Worm (Caenorhabditis elegans) whole organism, L4 larva: ENCODE measurements around the gene str-20.
A peak's percentile ranks its signal among the peaks of the same experiment; 100 is the strongest.

Experiments
- F10B5.3 ChIP-seq: sonication (generic microtip); optimal IDR thresholded peaks from 2 replicates; lab custom pipeline; 2016; ENCODE audit warnings: mild to moderate bottlenecking, missing genetic modification characterization, missing compliant biosample characterization
- F37D6.2 ChIP-seq: sonication (generic microtip); optimal IDR thresholded peaks from 2 replicates; lab custom pipeline; 2016; ENCODE audit warnings: mild to moderate bottlenecking, missing genetic modification characterization, missing compliant biosample characterization
- F44E2.7 ChIP-seq: fragments of 200-800 bp; sonication (Bioruptor generic); IDR thresholded peaks from 2 replicates; pipeline ENCODE4 v2.1.2; 2022; ENCODE audit warnings: missing genetic modification characterization, missing compliant biosample characterization
- T20F7.1 ChIP-seq: fragments of 200-800 bp; sonication (Bioruptor generic); optimal IDR thresholded peaks from 2 replicates; lab custom pipeline; 2018; ENCODE audit warnings: mild to moderate bottlenecking, missing genetic modification characterization, missing compliant biosample characterization
- T26A8.4 ChIP-seq: fragments of 200-800 bp; sonication (Bioruptor generic); IDR thresholded peaks from 2 replicates; pipeline ENCODE4 v1.3.6; 2022; ENCODE audit warnings: missing genetic modification characterization, missing compliant biosample characterization
- Y5F2A.4 ChIP-seq: fragments of 200-800 bp; sonication (Bioruptor generic); optimal IDR thresholded peaks from 2 replicates; lab custom pipeline; 2018; ENCODE audit warnings: mild to moderate bottlenecking, missing genetic modification characterization, missing compliant biosample characterization
- Y75B8A.6 ChIP-seq: fragments of 200-800 bp; sonication (Bioruptor generic); IDR thresholded peaks from 2 replicates; pipeline ENCODE4 v1.3.6; 2022; ENCODE audit warnings: missing genetic modification reagents, missing genetic modification characterization, missing compliant biosample characterization
- aha-1 ChIP-seq: fragments of 150-350 bp; peaks from one replicate; lab custom pipeline; 2014; ENCODE audit warnings: missing biosample characterization, missing genetic modification characterization
- ama-1 ChIP-seq: fragments of 150-350 bp; optimal IDR thresholded peaks from 2 replicates; lab custom pipeline; 2014; ENCODE audit warnings: inconsistent platforms, mixed read lengths
- ceh-28 ChIP-seq: fragments of 150-350 bp; optimal IDR thresholded peaks from 2 replicates; lab custom pipeline; 2014; ENCODE audit warnings: missing biosample characterization, missing genetic modification reagents, missing genetic modification characterization
- ceh-32 ChIP-seq: sonication (generic microtip); optimal IDR thresholded peaks from 2 replicates; lab custom pipeline; 2016; ENCODE audit warnings: mild to moderate bottlenecking, missing genetic modification characterization, missing compliant biosample characterization; ENCODE audit not compliant: poor library complexity
- ceh-62 ChIP-seq: sonication (generic microtip); optimal IDR thresholded peaks from 2 replicates; lab custom pipeline; 2017; ENCODE audit warnings: missing biosample characterization, missing genetic modification characterization
- cey-2 ChIP-seq: sonication (generic microtip); optimal IDR thresholded peaks from 3 replicates; lab custom pipeline; 2017; ENCODE audit warnings: missing genetic modification characterization, mild to moderate bottlenecking, missing compliant biosample characterization, antibody characterized with exemption, borderline replicate concordance; ENCODE audit not compliant: insufficient read depth
- daf-19 ChIP-seq: fragments of 200-800 bp; sonication (Bioruptor generic); conservative IDR thresholded peaks from 2 replicates; pipeline ENCODE4 v1.3.6; 2022; ENCODE audit warnings: missing genetic modification characterization, missing compliant biosample characterization
- daf-8 ChIP-seq: fragments of 200-800 bp; sonication (Bioruptor generic); IDR thresholded peaks from 2 replicates; pipeline ENCODE4 v1.3.6; 2022; ENCODE audit warnings: missing genetic modification characterization, missing compliant biosample characterization
- dmd-9 ChIP-seq: fragments of 200-800 bp; sonication (Bioruptor generic); IDR thresholded peaks from 2 replicates; pipeline ENCODE4 v1.3.6; 2022; ENCODE audit warnings: missing genetic modification reagents, missing genetic modification characterization, missing compliant biosample characterization
- dve-1 ChIP-seq: sonication (generic microtip); optimal IDR thresholded peaks from 2 replicates; lab custom pipeline; 2017; ENCODE audit warnings: antibody characterized with exemption, mild to moderate bottlenecking, missing genetic modification characterization, missing compliant biosample characterization; ENCODE audit not compliant: insufficient read depth
- egl-27 ChIP-seq: sonication (generic microtip); optimal IDR thresholded peaks from 3 replicates; lab custom pipeline; 2017; ENCODE audit warnings: missing biosample characterization, missing genetic modification reagents, missing genetic modification characterization
- egl-43 ChIP-seq: fragments of 200-800 bp; sonication (Bioruptor generic); IDR thresholded peaks from 2 replicates; pipeline ENCODE4 v1.3.6; 2022; ENCODE audit warnings: missing genetic modification reagents, missing genetic modification characterization, missing compliant biosample characterization
- gei-8 ChIP-seq: fragments of 200-800 bp; sonication (Bioruptor generic); optimal IDR thresholded peaks from 2 replicates; lab custom pipeline; 2018; ENCODE audit warnings: mild to moderate bottlenecking, missing genetic modification characterization, missing compliant biosample characterization
- hif-1 ChIP-seq, 2 experiments: sonication (generic microtip); optimal IDR thresholded peaks; 2 replicates each; lab custom pipeline; 2016 to 2017; ENCODE audit warnings: missing compliant biosample characterization in 2 of 2, missing genetic modification characterization in 2 of 2, missing genetic modification reagents in 2 of 2, missing genotype in 2 of 2, mild to moderate bottlenecking in 1 of 2
- lim-7 ChIP-seq: fragments of 200-800 bp; sonication (Bioruptor generic); IDR thresholded peaks from 2 replicates; pipeline ENCODE4 v1.3.6; 2022; ENCODE audit warnings: missing genetic modification characterization, missing compliant biosample characterization
- lin-13 ChIP-seq: fragments of 150-350 bp; optimal IDR thresholded peaks from 2 replicates; lab custom pipeline; 2014; ENCODE audit warnings: missing biosample characterization, missing genetic modification reagents, missing genetic modification characterization
- lin-38 ChIP-seq: fragments of 200-800 bp; sonication (Bioruptor generic); IDR thresholded peaks from 2 replicates; pipeline ENCODE4 v1.3.6; 2022; ENCODE audit warnings: missing genetic modification reagents, missing genetic modification characterization, missing compliant biosample characterization
- lsy-2 ChIP-seq, 2 experiments: fragments of 150-350 bp in 1 of 2; sonication (generic microtip) in 1 of 2; optimal IDR thresholded peaks; 2 replicates each; lab custom pipeline; 2014 to 2017; ENCODE audit warnings: missing biosample characterization in 2 of 2, missing genetic modification characterization in 2 of 2
- madf-9 ChIP-seq: fragments of 200-800 bp; sonication (Bioruptor generic); conservative IDR thresholded peaks from 2 replicates; pipeline ENCODE4 v1.3.6; 2022; ENCODE audit warnings: missing genetic modification reagents, missing genetic modification characterization, missing compliant biosample characterization
- mep-1 ChIP-seq: fragments of 150-350 bp; sonication (generic microtip); optimal IDR thresholded peaks from 3 replicates; lab custom pipeline; 2014; ENCODE audit warnings: missing biosample characterization, missing genetic modification characterization
- mxl-2 ChIP-seq: fragments of 200-800 bp; sonication (Bioruptor generic); conservative IDR thresholded peaks from 2 replicates; pipeline ENCODE4 v1.3.6; 2022; ENCODE audit warnings: missing genetic modification reagents, missing genetic modification characterization, missing compliant biosample characterization
- nhr-102 ChIP-seq: sonication (generic microtip); optimal IDR thresholded peaks from 2 replicates; lab custom pipeline; 2016; ENCODE audit warnings: mild to moderate bottlenecking, missing genetic modification characterization, moderate library complexity, missing compliant biosample characterization
- nhr-11 ChIP-seq: fragments of 150-350 bp; optimal IDR thresholded peaks from 2 replicates; lab custom pipeline; 2014; ENCODE audit warnings: missing biosample characterization, missing genetic modification characterization
- nhr-111 ChIP-seq: fragments of 200-800 bp; sonication (Bioruptor generic); optimal IDR thresholded peaks from 2 replicates; lab custom pipeline; 2018; ENCODE audit warnings: mild to moderate bottlenecking, missing genetic modification characterization, missing compliant biosample characterization
- nhr-28 ChIP-seq: fragments of 150-350 bp; optimal IDR thresholded peaks from 2 replicates; lab custom pipeline; 2014; ENCODE audit warnings: missing biosample characterization, missing genetic modification characterization
- nhr-41 ChIP-seq: fragments of 200-800 bp; sonication (Bioruptor generic); IDR thresholded peaks from 2 replicates; pipeline ENCODE4 v1.3.6; 2022; ENCODE audit warnings: missing genetic modification reagents, missing genetic modification characterization, missing compliant biosample characterization
- nhr-48 ChIP-seq: sonication (generic microtip); optimal IDR thresholded peaks from 2 replicates; lab custom pipeline; 2016; ENCODE audit warnings: mild to moderate bottlenecking, missing genetic modification characterization, missing compliant biosample characterization
- pqm-1 ChIP-seq: sonication (generic microtip); optimal IDR thresholded peaks from 2 replicates; lab custom pipeline; 2017; ENCODE audit warnings: missing biosample characterization, missing genetic modification characterization
- set-16 ChIP-seq: fragments of 200-800 bp; sonication (Bioruptor generic); IDR thresholded peaks from 2 replicates; pipeline ENCODE4 v1.3.6; 2022; ENCODE audit warnings: missing genetic modification reagents, missing genetic modification characterization, missing compliant biosample characterization
- snpc-4 ChIP-seq: fragments of 150-350 bp; optimal IDR thresholded peaks from 2 replicates; lab custom pipeline; 2014; ENCODE audit warnings: missing biosample characterization, missing genetic modification characterization
- spr-1 ChIP-seq: sonication (generic microtip); optimal IDR thresholded peaks from 2 replicates; lab custom pipeline; 2016; ENCODE audit warnings: mild to moderate bottlenecking, missing genetic modification characterization, missing compliant biosample characterization
- tag-97 ChIP-seq: fragments of 200-800 bp; sonication (Bioruptor generic); IDR thresholded peaks from 2 replicates; pipeline ENCODE4 v1.3.6; 2022; ENCODE audit warnings: missing genetic modification characterization, missing compliant biosample characterization
- unc-130 ChIP-seq: sonication (generic microtip); optimal IDR thresholded peaks from 2 replicates; lab custom pipeline; 2016; ENCODE audit warnings: missing genetic modification reagents, missing genetic modification characterization, missing compliant biosample characterization
- unc-62 ChIP-seq, 3 experiments: fragments of 150-350 bp in 1 of 3; sonication (generic microtip); optimal IDR thresholded peaks in 2 of 3; peaks in 1 of 3; 1 replicate in 1 of 3; 2 replicates in 2 of 3; lab custom pipeline; 2014 to 2017; ENCODE audit warnings: missing biosample characterization in 3 of 3, missing genetic modification characterization in 3 of 3, missing genetic modification reagents in 3 of 3, missing genotype in 1 of 3
- vab-7 ChIP-seq: fragments of 200-800 bp; sonication (Bioruptor generic); IDR thresholded peaks from 2 replicates; pipeline ENCODE4 v1.3.6; 2022; ENCODE audit warnings: missing genetic modification reagents, missing genetic modification characterization, missing compliant biosample characterization
- zip-11 ChIP-seq: fragments of 200-800 bp; sonication (Bioruptor generic); IDR thresholded peaks from 2 replicates; pipeline ENCODE4 v1.3.6; 2022; ENCODE audit warnings: missing genetic modification characterization, missing compliant biosample characterization
- zip-2 ChIP-seq: fragments of 150-350 bp; optimal IDR thresholded peaks from 2 replicates; lab custom pipeline; 2014; ENCODE audit warnings: missing biosample characterization, missing genetic modification characterization

Gene str-20

ce11 chrV:723895-724352, 32.3 kb upstream of the str-20 start, which contains the start of gene fbxb-72 (continued):
- no peak for TF ChIP-seq pqm-1
- TF ChIP-seq nhr-48 (tag; lab: Kevin White, UChicago), result peak; percentile 68
- TF ChIP-seq gei-8 (GFP tag; lab: Kevin White, UChicago), result peak; percentile 13
- no peak for TF ChIP-seq egl-43 (GFP tag; lab: Robert Waterston, UW)
- 0 out of 2 replicates have a peak, but pooled peaks have one; percentile 7 for TF ChIP-seq nhr-41 (GFP tag; lab: Robert Waterston, UW)
- TF ChIP-seq T26A8.4 (GFP tag; lab: Robert Waterston, UW), result peak; percentile 96
- TF ChIP-seq dve-1 (tag; lab: Kevin White, UChicago), result peak; percentile 90
- no peak for TF ChIP-seq F10B5.3 (tag; lab: Kevin White, UChicago)
- TF ChIP-seq nhr-102 (tag; lab: Kevin White, UChicago), result peak; percentile 95
- TF ChIP-seq tag-97 (GFP tag; lab: Robert Waterston, UW), result no peak
- no peak for TF ChIP-seq unc-130 (GFP tag; lab: Kevin White, UChicago)
- no peak for TF ChIP-seq ceh-28 (tag; lab: Kevin White, UChicago)
- no peak for TF ChIP-seq daf-19 (GFP tag; lab: Robert Waterston, UW)
- peak; percentile 83 for TF ChIP-seq zip-2 (tag; lab: Kevin White, UChicago)
- TF ChIP-seq ceh-32 (tag; lab: Kevin White, UChicago), result no peak
- TF ChIP-seq lin-13, result peak; percentile 14
- TF ChIP-seq madf-9 (GFP tag; lab: Robert Waterston, UW), result no peak
- no peak; the same call in 1 of the 2 replicates for TF ChIP-seq dmd-9 (GFP tag; lab: Robert Waterston, UW)
- TF ChIP-seq lin-38, result peak; percentile 58

DNA sequence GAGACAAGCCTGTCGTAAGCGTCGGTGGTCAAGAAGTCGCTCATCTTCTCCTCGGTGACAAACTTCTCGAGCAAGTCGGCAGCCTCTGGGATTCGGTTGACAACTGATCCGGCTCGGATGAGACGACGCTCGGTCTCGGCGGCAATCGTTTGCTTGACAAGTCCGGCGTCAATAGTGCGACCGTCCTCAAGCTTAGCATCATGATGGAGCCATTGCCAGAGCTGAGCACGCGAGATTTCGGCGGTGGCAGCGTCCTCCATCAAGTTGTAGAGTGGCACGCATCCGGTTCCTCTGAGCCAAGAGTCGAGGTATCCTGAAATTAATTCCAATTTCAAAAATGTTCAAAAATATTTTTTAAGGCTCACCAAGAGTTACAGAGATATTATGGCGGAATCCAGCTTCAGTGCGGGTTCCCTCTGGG, 31.8 kb upstream of the str-20 start:
- peak in 1 of 2 experiments; percentile 11 for TF ChIP-seq lsy-2 (tag; optimal IDR thresholded peaks at IDR 0.05; lab: Kevin White, UChicago)
- no peak for TF ChIP-seq mep-1 (tag; lab: Kevin White, UChicago)
- peak; percentile 87 for TF ChIP-seq set-16 (GFP tag; lab: Robert Waterston, UW)
- TF ChIP-seq ceh-62 (tag; lab: Kevin White, UChicago), result no peak
- peak; percentile 92 for TF ChIP-seq aha-1 (tag; lab: Kevin White, UChicago)
- TF ChIP-seq lim-7 (GFP tag; lab: Robert Waterston, UW), result 0 out of 2 replicates have a peak, but pooled peaks have one; percentile 26
- no peak for TF ChIP-seq ama-1 (lab: Kevin White, UChicago)
- 0 out of 2 replicates have a peak, but pooled peaks have one; percentile 31 for TF ChIP-seq dmd-9 (GFP tag; lab: Robert Waterston, UW)

DNA sequence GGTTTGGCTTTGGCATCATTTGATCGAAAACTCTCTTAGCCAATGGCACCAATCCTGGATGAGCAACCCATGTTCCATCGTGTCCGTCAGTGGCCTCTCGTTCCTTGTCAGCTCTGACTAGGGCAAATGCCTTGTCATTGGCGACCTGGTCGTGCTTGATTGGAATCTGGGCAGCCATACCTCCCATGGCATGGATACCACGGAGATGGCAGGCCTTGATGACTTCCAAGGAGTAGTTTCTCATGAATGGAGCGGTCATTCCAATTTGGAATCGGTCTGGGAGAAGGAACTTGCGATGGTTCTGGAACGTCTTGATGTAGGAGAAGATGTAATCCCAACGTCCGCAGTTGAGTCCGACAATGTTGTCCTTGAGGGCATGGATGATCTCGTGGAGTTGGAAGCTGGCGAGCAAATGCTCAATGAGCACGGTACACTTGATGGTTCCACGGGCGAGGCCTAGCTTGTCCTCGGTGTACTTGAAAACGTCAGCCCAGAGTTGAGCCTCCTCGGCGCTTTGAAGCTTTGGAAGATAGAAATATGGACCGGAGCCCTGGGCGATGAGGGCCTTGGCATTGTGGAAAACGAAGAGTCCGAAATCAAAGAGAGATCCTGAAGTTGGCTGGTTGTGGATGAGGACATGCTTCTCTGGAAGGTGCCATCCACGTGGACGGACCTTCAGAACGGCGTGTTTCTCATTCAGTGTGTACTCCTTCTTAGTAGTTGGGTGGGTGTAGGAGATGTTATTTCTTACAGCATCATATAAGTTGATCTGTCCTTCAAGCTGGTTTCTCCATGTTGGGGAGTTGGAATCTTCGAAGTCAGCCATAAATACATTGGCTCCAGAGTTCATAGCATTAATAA, 31.1 kb upstream of the str-20 start:
- TF ChIP-seq T20F7.1 (GFP tag; lab: Kevin White, UChicago) (no peak), dmd-9 (GFP tag; lab: Robert Waterston, UW) (no peak), mxl-2 (GFP tag; lab: Robert Waterston, UW) (no peak; the same call in 1 of the 2 replicates), spr-1 (tag; lab: Kevin White, UChicago) (no peak), Y5F2A.4 (no peak), nhr-11 (no peak), daf-8 (no peak), Y75B8A.6 (GFP tag; lab: Robert Waterston, UW) (no peak), F44E2.7 (0 out of 2 replicates have a peak, but pooled peaks have one; percentile 2), zip-11 (GFP tag; lab: Robert Waterston, UW) (no peak), F37D6.2 (tag; lab: Kevin White, UChicago) (no peak), lsy-2 (tag; optimal IDR thresholded peaks at IDR 0.05; lab: Kevin White, UChicago) (peak in 1 of 2 experiments; percentile 20), nhr-111 (GFP tag; lab: Kevin White, UChicago) (no peak), unc-62 (GFP tag; optimal IDR thresholded peaks at IDR 0.05 in 1 of 2; lab: Kevin White, UChicago) (peak in 1 of 2 experiments; percentile 90), unc-62 (tag; optimal IDR thresholded peaks at IDR 0.05; lab: Kevin White, UChicago) (no peak), nhr-28 (tag; lab: Kevin White, UChicago) (no peak), snpc-4 (tag; lab: Kevin White, UChicago) (no peak), madf-9 (GFP tag; lab: Robert Waterston, UW) (no peak), egl-27 (tag; lab: Kevin White, UChicago) (no peak), hif-1 (tag; optimal IDR thresholded peaks at IDR 0.05; lab: Kevin White, UChicago) (peak in 1 of 2 experiments; percentile 5), cey-2 (tag; lab: Kevin White, UChicago) (no peak), vab-7 (GFP tag; lab: Robert Waterston, UW) (no peak), tag-97 (GFP tag; lab: Robert Waterston, UW) (no peak), set-16 (GFP tag; lab: Robert Waterston, UW) (no peak)
